Worm (Caenorhabditis elegans) whole organism, L3 larva: ENCODE results near the gene Y7A5A.6.

Experiments used
- ZK546.5 ChIP-seq: sonication (generic microtip); optimal IDR thresholded peaks from 2 replicates; lab custom pipeline; 2017; ENCODE audit warnings: missing biosample characterization, missing genetic modification characterization
- aly-2 ChIP-seq: fragments of 150-350 bp; optimal IDR thresholded peaks from 2 replicates; lab custom pipeline; 2014; ENCODE audit warnings: missing biosample characterization, missing genetic modification characterization
- ceh-16 ChIP-seq: sonication (generic microtip); optimal IDR thresholded peaks from 2 replicates; lab custom pipeline; 2017; ENCODE audit warnings: missing biosample characterization, missing genetic modification characterization
- ceh-28 ChIP-seq: fragments of 150-350 bp; optimal IDR thresholded peaks from 2 replicates; lab custom pipeline; 2014; ENCODE audit warnings: missing biosample characterization, missing genetic modification reagents, missing genetic modification characterization
- ceh-82 ChIP-seq: fragments of 150-350 bp; optimal IDR thresholded peaks from 2 replicates; lab custom pipeline; 2014; ENCODE audit warnings: missing biosample characterization, missing genetic modification characterization
- ceh-9 ChIP-seq: sonication (generic microtip); optimal IDR thresholded peaks from 2 replicates; lab custom pipeline; 2018; ENCODE audit warnings: missing biosample characterization, missing genetic modification characterization
- daf-12 ChIP-seq: fragments of 150-350 bp; optimal IDR thresholded peaks from 2 replicates; lab custom pipeline; 2014; ENCODE audit warnings: missing biosample characterization, missing genetic modification reagents, missing genetic modification characterization
- egl-27 ChIP-seq: sonication (generic microtip); optimal IDR thresholded peaks from 4 replicates; lab custom pipeline; 2017; ENCODE audit warnings: missing biosample characterization, missing genetic modification reagents, missing genetic modification characterization
- egl-5 ChIP-seq: fragments of 150-350 bp; optimal IDR thresholded peaks from 2 replicates; lab custom pipeline; 2017; ENCODE audit warnings: missing biosample characterization, missing genetic modification reagents, missing genetic modification characterization, inconsistent platforms
- elt-2 ChIP-seq: sonication (generic microtip); optimal IDR thresholded peaks from 2 replicates; lab custom pipeline; 2016; ENCODE audit warnings: missing genetic modification reagents, mild to moderate bottlenecking, missing genetic modification characterization, missing compliant biosample characterization
- eor-1 ChIP-seq, 2 experiments: fragments of 150-350 bp; optimal IDR thresholded peaks; 2 replicates each; lab custom pipeline; 2014 to 2018; ENCODE audit warnings: missing biosample characterization in 2 of 2, missing genetic modification characterization in 2 of 2
- fkh-10 ChIP-seq: sonication (generic microtip); optimal IDR thresholded peaks from 2 replicates; lab custom pipeline; 2017; ENCODE audit warnings: missing biosample characterization, missing genetic modification reagents, missing genetic modification characterization
- fkh-2 ChIP-seq: fragments of 150-350 bp; optimal IDR thresholded peaks from 2 replicates; lab custom pipeline; 2014; ENCODE audit warnings: missing biosample characterization, missing genetic modification reagents, missing genetic modification characterization
- fos-1 ChIP-seq: fragments of 150-350 bp; optimal IDR thresholded peaks from 2 replicates; lab custom pipeline; 2014; ENCODE audit warnings: missing biosample characterization, missing genetic modification characterization
- jun-1 ChIP-seq: fragments of 150-350 bp; optimal IDR thresholded peaks from 2 replicates; lab custom pipeline; 2014; ENCODE audit warnings: missing biosample characterization, missing genetic modification reagents, missing genetic modification characterization
- lin-15B ChIP-seq: fragments of 150-350 bp; optimal IDR thresholded peaks from 2 replicates; lab custom pipeline; 2014; ENCODE audit warnings: missing biosample characterization, missing genetic modification characterization
- lsy-12 ChIP-seq: sonication (generic microtip); optimal IDR thresholded peaks from 2 replicates; lab custom pipeline; 2016; ENCODE audit warnings: mild to moderate bottlenecking, missing genetic modification characterization, missing compliant biosample characterization
- mml-1 ChIP-seq: fragments of 150-350 bp; sonication (generic microtip); optimal IDR thresholded peaks from 3 replicates; lab custom pipeline; 2014; ENCODE audit warnings: missing biosample characterization, missing genetic modification characterization
- nhr-11 ChIP-seq: fragments of 150-350 bp; optimal IDR thresholded peaks from 2 replicates; lab custom pipeline; 2014; ENCODE audit warnings: missing biosample characterization, missing genetic modification characterization
- nhr-12 ChIP-seq: fragments of 150-350 bp; optimal IDR thresholded peaks from 2 replicates; lab custom pipeline; 2014; ENCODE audit warnings: missing biosample characterization, missing genetic modification characterization
- nhr-23 ChIP-seq: fragments of 150-350 bp; optimal IDR thresholded peaks from 2 replicates; lab custom pipeline; 2014; ENCODE audit warnings: missing biosample characterization, missing genetic modification reagents, missing genetic modification characterization
- nhr-237 ChIP-seq: fragments of 150-350 bp; optimal IDR thresholded peaks from 2 replicates; lab custom pipeline; 2014; ENCODE audit warnings: missing biosample characterization, missing genetic modification characterization
- nhr-25 ChIP-seq: sonication (generic microtip); optimal IDR thresholded peaks from 2 replicates; lab custom pipeline; 2017; ENCODE audit warnings: missing biosample characterization, missing genetic modification characterization
- nhr-28 ChIP-seq: fragments of 150-350 bp; optimal IDR thresholded peaks from 2 replicates; lab custom pipeline; 2014; ENCODE audit warnings: missing biosample characterization, missing genetic modification characterization
- nhr-43 ChIP-seq: sonication (generic microtip); optimal IDR thresholded peaks from 2 replicates; lab custom pipeline; 2016; ENCODE audit warnings: mild to moderate bottlenecking, missing genetic modification characterization, missing compliant biosample characterization; ENCODE audit not compliant: poor library complexity, severe bottlenecking
- nhr-67 ChIP-seq: fragments of 150-350 bp; optimal IDR thresholded peaks from 2 replicates; lab custom pipeline; 2014; ENCODE audit warnings: missing biosample characterization, missing genetic modification characterization
- nhr-76 ChIP-seq: fragments of 150-350 bp; sonication (generic microtip); optimal IDR thresholded peaks from 5 replicates; lab custom pipeline; 2014; ENCODE audit warnings: missing biosample characterization, missing genetic modification characterization
- pha-4 ChIP-seq: fragments of 150-350 bp; optimal IDR thresholded peaks from 2 replicates; lab custom pipeline; 2014; ENCODE audit warnings: missing biosample characterization, missing genetic modification reagents, missing genetic modification characterization
- pqm-1 ChIP-seq: fragments of 150-350 bp; optimal IDR thresholded peaks from 2 replicates; lab custom pipeline; 2017; ENCODE audit warnings: missing biosample characterization, missing genetic modification characterization, inconsistent platforms
- sea-2 ChIP-seq: fragments of 150-350 bp; sonication (generic microtip); optimal IDR thresholded peaks from 4 replicates; lab custom pipeline; 2014; ENCODE audit warnings: missing biosample characterization, missing genetic modification reagents, missing genetic modification characterization
- snpc-4 ChIP-seq: fragments of 150-350 bp; optimal IDR thresholded peaks from 2 replicates; lab custom pipeline; 2014; ENCODE audit warnings: missing biosample characterization, missing genetic modification characterization
- unc-39 ChIP-seq: sonication (generic microtip); optimal IDR thresholded peaks from 4 replicates; lab custom pipeline; 2017; ENCODE audit warnings: missing biosample characterization, missing genetic modification characterization
- unc-62 ChIP-seq: fragments of 150-350 bp; sonication (generic microtip); optimal IDR thresholded peaks from 4 replicates; lab custom pipeline; 2014; ENCODE audit warnings: missing biosample characterization, missing genetic modification reagents, missing genetic modification characterization
- zag-1 ChIP-seq: fragments of 150-350 bp; optimal IDR thresholded peaks from 2 replicates; lab custom pipeline; 2014; ENCODE audit warnings: missing biosample characterization, missing genetic modification characterization
- ztf-4 ChIP-seq: fragments of 150-350 bp; optimal IDR thresholded peaks from 2 replicates; lab custom pipeline; 2014; ENCODE audit warnings: missing biosample characterization, missing genetic modification characterization

Gene Y7A5A.6

DNA sequence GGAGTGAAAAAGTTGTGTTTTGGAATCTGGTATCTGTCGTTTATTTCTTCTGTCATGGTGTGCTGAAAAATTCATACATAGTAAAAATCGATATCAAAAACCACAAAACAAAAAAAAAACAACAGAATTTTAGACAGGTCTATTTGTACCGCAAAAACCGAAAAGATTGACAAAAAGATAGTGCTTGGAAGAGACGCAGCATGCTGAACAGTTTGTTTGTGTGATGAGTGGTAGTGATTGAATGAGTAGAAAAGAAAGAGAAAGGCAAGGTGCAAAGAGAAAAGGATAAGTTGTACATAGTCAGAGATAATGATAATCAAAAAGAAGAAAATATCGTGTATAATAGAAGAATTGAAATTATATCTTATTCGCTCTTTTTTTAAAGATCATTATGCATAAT is 26.8 kb downstream of the Y7A5A.6 start, which contains the start of gene Y7A5A.2:
Gene Y7A5A.2 (minus strand): TSS at position 62 of the 400 bp plus-strand sequence.
- TF ChIP-seq ceh-28: peak; percentile 6
- no peak for TF ChIP-seq pqm-1 (tag; lab: Kevin White, UChicago)

DNA sequence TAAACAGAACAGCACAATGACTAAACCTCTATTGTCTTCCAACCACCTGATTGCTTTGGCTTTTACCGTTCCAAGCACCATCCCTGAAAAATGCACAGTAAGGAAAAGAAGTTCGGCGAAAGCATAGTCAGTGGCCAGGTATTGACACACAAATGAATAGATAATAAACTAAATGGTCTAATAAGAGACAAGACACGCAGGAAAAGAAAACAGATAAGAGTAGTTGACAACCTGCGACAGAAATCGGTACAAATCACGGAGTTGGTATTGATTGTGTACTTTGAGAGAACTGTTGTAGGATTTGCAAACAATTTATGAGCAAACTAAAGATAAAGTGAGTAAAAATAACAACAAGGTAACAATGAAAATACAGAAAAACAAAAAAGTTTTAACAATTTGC is 28.1 kb downstream of the Y7A5A.6 start, which contains the start of gene Y7A5A.1:
Gene Y7A5A.1 (minus strand): TSS at position 83 of the 400 bp plus-strand sequence.
- peak; percentile 65 for TF ChIP-seq pha-4 (tag; lab: Kevin White, UChicago)
- TF ChIP-seq snpc-4 (tag; lab: Kevin White, UChicago): no peak
- TF ChIP-seq ZK546.5: no peak
- no peak for TF ChIP-seq nhr-23 (tag; lab: Kevin White, UChicago)
- no peak for TF ChIP-seq zag-1
- no peak for TF ChIP-seq lsy-12
- TF ChIP-seq ceh-9 (tag; lab: Kevin White, UChicago): no peak
- peak; percentile 64 for TF ChIP-seq elt-2 (tag; lab: Kevin White, UChicago)
- no peak for TF ChIP-seq aly-2 (tag; lab: Kevin White, UChicago)
- no peak for TF ChIP-seq nhr-237 (tag; lab: Kevin White, UChicago)
- no peak for TF ChIP-seq nhr-12
- no peak for TF ChIP-seq fkh-2 (tag; lab: Kevin White, UChicago)
- no peak for TF ChIP-seq lin-15B
- TF ChIP-seq mml-1: no peak
- no peak for TF ChIP-seq fos-1
- peak; percentile 53 for TF ChIP-seq pqm-1 (tag; lab: Kevin White, UChicago)
- TF ChIP-seq jun-1 (tag; lab: Kevin White, UChicago): no peak
- no peak for TF ChIP-seq ztf-4 (tag; lab: Kevin White, UChicago)
- TF ChIP-seq unc-39 (tag; lab: Kevin White, UChicago): no peak

ce11 chrX:15770787-15771186 is 28.7 kb downstream of the Y7A5A.6 start:
- no peak for TF ChIP-seq nhr-28
- TF ChIP-seq egl-5 (tag; lab: Kevin White, UChicago): no peak
- TF ChIP-seq daf-12 (tag; lab: Kevin White, UChicago): no peak
- TF ChIP-seq ztf-4 (tag; lab: Kevin White, UChicago): no peak

DNA sequence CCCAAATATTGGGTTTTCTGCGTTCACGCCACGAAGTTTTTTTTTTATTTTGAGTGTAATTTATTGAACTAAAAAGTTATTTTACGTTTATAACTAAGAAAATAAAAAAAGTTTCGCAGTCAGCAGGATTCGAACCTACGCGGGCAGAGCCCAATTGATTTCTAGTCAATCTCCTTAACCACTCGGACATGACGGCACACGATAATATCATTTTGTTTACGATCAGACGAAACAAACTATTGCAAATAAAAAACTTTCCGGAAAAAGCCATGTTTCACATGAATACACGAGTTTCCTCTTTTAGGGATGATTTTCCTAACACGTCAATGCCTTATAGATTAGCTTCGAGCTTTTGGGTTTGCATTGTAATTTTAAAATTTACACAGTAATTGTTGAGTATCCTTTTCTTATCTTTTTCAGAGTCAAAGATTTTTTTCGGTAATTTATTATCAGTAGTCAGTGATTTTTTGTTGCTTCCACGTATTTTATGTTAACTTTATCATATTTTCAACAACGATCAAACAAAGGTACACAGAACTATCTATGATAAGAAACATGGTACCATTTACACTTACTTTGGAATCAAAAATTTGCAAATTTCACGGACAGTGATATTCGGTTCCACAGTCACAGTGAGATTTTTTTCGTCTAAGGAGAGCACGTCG is 29.5 kb downstream of the Y7A5A.6 start:
- TF ChIP-seq pqm-1 (tag; lab: Kevin White, UChicago) (peak; percentile 22), fkh-10 (GFP tag; lab: Kevin White, UChicago) (no peak), mml-1 (no peak), elt-2 (tag; lab: Kevin White, UChicago) (peak; percentile 68)

ce11 chrX:15768532-15768931 is 31.0 kb downstream of the Y7A5A.6 start:
- no peak for TF ChIP-seq nhr-11 (tag; lab: Kevin White, UChicago)
- no peak for TF ChIP-seq nhr-67
- no peak for TF ChIP-seq aly-2 (tag; lab: Kevin White, UChicago)
- no peak for TF ChIP-seq unc-62 (GFP tag; lab: Kevin White, UChicago)

DNA sequence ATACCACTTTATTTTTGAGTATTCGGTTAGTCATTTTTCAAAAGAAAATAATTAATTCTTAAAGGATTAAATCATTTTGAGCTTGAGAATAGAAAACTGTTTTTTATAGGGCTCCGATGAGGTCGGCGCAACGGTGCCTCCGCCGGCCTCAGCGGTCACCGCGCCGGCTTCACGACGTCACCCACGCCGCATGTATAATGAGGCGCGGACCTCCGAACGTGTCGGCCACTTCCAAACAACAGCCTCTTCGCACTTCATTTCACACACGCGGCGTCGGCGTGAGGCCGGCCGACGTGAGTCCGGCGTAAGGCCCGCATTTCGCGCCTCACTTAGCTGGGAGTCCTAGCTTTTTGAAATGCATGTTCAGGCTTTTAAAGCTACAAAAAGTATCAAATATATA is 32.6 kb downstream of the Y7A5A.6 start:
- TF ChIP-seq eor-1 (tag; optimal IDR thresholded peaks at IDR 0.05; lab: Kevin White, UChicago) (no peak), nhr-76 (tag; lab: Kevin White, UChicago) (no peak), nhr-12 (no peak), egl-27 (tag; lab: Kevin White, UChicago) (no peak), ceh-82 (tag; lab: Kevin White, UChicago) (no peak), sea-2 (GFP tag; lab: Kevin White, UChicago) (no peak), ceh-28 (no peak), nhr-28 (no peak), unc-39 (tag; lab: Kevin White, UChicago) (no peak), nhr-43 (tag; lab: Kevin White, UChicago) (no peak), daf-12 (tag; lab: Kevin White, UChicago) (no peak), nhr-25 (tag; lab: Kevin White, UChicago) (no peak), mml-1 (no peak), ceh-16 (tag; lab: Kevin White, UChicago) (no peak)
